Worm (Caenorhabditis elegans) whole organism, L4 larva: ENCODE results near the gene mif-1.

Experiments
- attf-4 ChIP-seq: sonication (generic microtip); optimal IDR thresholded peaks from 3 replicates; lab custom pipeline; 2017; ENCODE audit warnings: missing biosample characterization, missing genetic modification characterization
- ceh-62 ChIP-seq: sonication (generic microtip); optimal IDR thresholded peaks from 2 replicates; lab custom pipeline; 2017; ENCODE audit warnings: missing biosample characterization, missing genetic modification characterization
- ces-1 ChIP-seq: fragments of 150-350 bp; sonication (generic microtip); optimal IDR thresholded peaks from 4 replicates; lab custom pipeline; 2014; ENCODE audit warnings: missing biosample characterization, missing genetic modification reagents, missing genetic modification characterization
- dmd-9 ChIP-seq: fragments of 200-800 bp; sonication (Bioruptor generic); IDR thresholded peaks from 2 replicates; pipeline ENCODE4 v1.3.6; 2022; ENCODE audit warnings: missing genetic modification reagents, missing genetic modification characterization, missing compliant biosample characterization
- fkh-10 ChIP-seq: fragments of 150-350 bp; optimal IDR thresholded peaks from 2 replicates; lab custom pipeline; 2014; ENCODE audit warnings: missing biosample characterization, missing genetic modification reagents, missing genetic modification characterization
- lin-13 ChIP-seq: fragments of 150-350 bp; optimal IDR thresholded peaks from 2 replicates; lab custom pipeline; 2014; ENCODE audit warnings: missing biosample characterization, missing genetic modification reagents, missing genetic modification characterization
- lsy-2 ChIP-seq, 2 experiments: fragments of 150-350 bp in 1 of 2; sonication (generic microtip) in 1 of 2; optimal IDR thresholded peaks; 2 replicates each; lab custom pipeline; 2014 to 2017; ENCODE audit warnings: missing biosample characterization in 2 of 2, missing genetic modification characterization in 2 of 2
- mep-1 ChIP-seq: fragments of 150-350 bp; sonication (generic microtip); optimal IDR thresholded peaks from 3 replicates; lab custom pipeline; 2014; ENCODE audit warnings: missing biosample characterization, missing genetic modification characterization
- nhr-11 ChIP-seq: fragments of 150-350 bp; optimal IDR thresholded peaks from 2 replicates; lab custom pipeline; 2014; ENCODE audit warnings: missing biosample characterization, missing genetic modification characterization
- skn-1 ChIP-seq: fragments of 150-350 bp; optimal IDR thresholded peaks from 2 replicates; lab custom pipeline; 2014; ENCODE audit warnings: missing biosample characterization, missing genetic modification characterization
- snpc-4 ChIP-seq: fragments of 150-350 bp; optimal IDR thresholded peaks from 2 replicates; lab custom pipeline; 2014; ENCODE audit warnings: missing biosample characterization, missing genetic modification characterization
- unc-39 ChIP-seq: sonication (generic microtip); optimal IDR thresholded peaks from 2 replicates; lab custom pipeline; 2017; ENCODE audit warnings: missing biosample characterization, missing genetic modification characterization
- unc-62 ChIP-seq, 3 experiments: fragments of 150-350 bp in 1 of 3; sonication (generic microtip); optimal IDR thresholded peaks in 2 of 3; peaks in 1 of 3; 1 replicate in 1 of 3; 2 replicates in 2 of 3; lab custom pipeline; 2014 to 2017; ENCODE audit warnings: missing biosample characterization in 3 of 3, missing genetic modification characterization in 3 of 3, missing genetic modification reagents in 3 of 3, missing genotype in 1 of 3

DNA sequence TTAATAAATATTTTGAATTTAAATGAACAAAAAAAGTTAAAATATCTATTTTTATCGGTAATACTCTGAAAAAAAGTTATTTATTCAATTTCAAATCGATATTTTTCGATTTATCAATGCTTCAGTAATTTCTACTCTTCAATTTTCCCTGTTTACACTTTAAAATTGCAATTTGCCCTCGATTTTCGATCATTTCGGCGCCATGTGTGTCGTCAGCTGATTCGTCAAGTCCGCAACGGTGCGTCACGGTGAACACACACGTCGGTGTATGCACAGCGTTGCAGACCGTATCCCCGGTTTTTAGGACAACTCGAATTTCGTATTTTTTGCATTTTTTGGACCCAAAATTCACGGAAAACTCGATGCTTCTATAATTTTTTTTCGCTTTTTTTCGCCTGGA lies 24.7 kb upstream of the mif-1 start, which contains the start of gene C18D11.3:
- TF ChIP-seq unc-62 (GFP tag; optimal IDR thresholded peaks at IDR 0.05 in 1 of 2; lab: Kevin White, UChicago): peak in 1 of 2 experiments; percentile 97
- TF ChIP-seq unc-62 (tag; optimal IDR thresholded peaks at IDR 0.05; lab: Kevin White, UChicago): no peak
- no peak for TF ChIP-seq unc-39 (tag; lab: Kevin White, UChicago)
- TF ChIP-seq ces-1 (GFP tag; lab: Kevin White, UChicago): no peak
- TF ChIP-seq attf-4 (tag; lab: Kevin White, UChicago): no peak
- TF ChIP-seq snpc-4 (tag; lab: Kevin White, UChicago): no peak
- no peak for TF ChIP-seq skn-1 (tag; lab: Kevin White, UChicago)
- peak; percentile 83 for TF ChIP-seq nhr-11
- TF ChIP-seq mep-1 (tag; lab: Kevin White, UChicago): peak; percentile 90
- TF ChIP-seq lin-13 (GFP tag; lab: Kevin White, UChicago): peak; percentile 88
- peak; percentile 87 to 98 for TF ChIP-seq lsy-2 (tag; optimal IDR thresholded peaks at IDR 0.05; lab: Kevin White, UChicago)
- no peak for TF ChIP-seq ceh-62
- 0 out of 2 replicates have a peak, but pooled peaks have one; percentile 48 for TF ChIP-seq dmd-9
- TF ChIP-seq fkh-10 (GFP tag; lab: Kevin White, UChicago): peak; percentile 27
